Worm (Caenorhabditis elegans): Measurements from ENCODE around the gene tpk-1.
A peak's percentile ranks its signal among the peaks of the same experiment; 100 is the strongest.

tpk-1 gene

DNA sequence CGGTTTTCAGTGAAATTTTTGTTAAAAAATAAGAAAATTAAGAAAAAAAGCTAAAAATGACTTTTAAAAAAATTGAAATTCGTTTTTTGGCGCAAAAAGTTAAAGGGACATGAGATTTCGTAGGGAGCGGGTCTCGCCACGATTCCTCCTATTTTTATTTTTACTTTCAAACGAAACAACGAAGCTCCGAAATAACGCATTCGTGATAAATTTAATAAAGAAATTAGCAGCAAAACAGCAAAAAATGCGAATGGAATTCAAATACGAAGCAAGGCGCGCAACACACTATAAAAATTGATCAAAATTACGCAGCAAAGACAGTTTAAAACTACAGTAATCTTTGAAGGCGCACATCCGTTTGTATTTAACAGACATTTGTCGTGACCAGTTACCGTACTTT, 12.2 kb upstream of the tpk-1 start:
- peak; percentile 53 for TF ChIP-seq ces-1 (GFP tag; optimal IDR thresholded peaks at IDR 0.05)
- TF ChIP-seq sem-2 (GFP tag; optimal IDR thresholded peaks at IDR 0.05), result no peak
- peak; percentile 69 for TF ChIP-seq mep-1 (tag; optimal IDR thresholded peaks at IDR 0.05)
- peak; percentile 17 for TF ChIP-seq lsy-2 (tag; optimal IDR thresholded peaks at IDR 0.05)

DNA sequence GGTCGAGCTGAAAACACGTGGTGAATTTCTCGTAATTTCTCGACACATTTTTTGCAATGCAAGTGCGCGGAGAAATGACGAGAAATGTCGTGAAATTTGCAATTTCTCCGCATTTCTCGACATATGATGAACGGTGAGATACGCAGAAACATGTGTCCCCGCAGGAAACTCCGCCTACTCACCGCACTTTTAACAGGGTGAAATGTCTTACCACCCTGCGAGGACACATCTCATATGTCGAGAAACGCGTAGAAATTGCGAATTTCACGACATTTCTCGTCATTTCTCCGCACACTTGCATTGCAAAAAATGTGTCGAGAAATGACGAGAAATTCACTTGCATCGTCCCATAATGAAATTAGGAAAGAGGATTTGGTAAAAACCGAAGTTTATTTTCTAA, 10.9 kb upstream of the tpk-1 start:
- TF ChIP-seq ceh-39 (tag; optimal IDR thresholded peaks at IDR 0.05) (peak; percentile 0), cnd-1 (tag; optimal IDR thresholded peaks at IDR 0.05) (peak; percentile 73), lin-13 (tag; optimal IDR thresholded peaks at IDR 0.05) (peak; percentile 56)

DNA sequence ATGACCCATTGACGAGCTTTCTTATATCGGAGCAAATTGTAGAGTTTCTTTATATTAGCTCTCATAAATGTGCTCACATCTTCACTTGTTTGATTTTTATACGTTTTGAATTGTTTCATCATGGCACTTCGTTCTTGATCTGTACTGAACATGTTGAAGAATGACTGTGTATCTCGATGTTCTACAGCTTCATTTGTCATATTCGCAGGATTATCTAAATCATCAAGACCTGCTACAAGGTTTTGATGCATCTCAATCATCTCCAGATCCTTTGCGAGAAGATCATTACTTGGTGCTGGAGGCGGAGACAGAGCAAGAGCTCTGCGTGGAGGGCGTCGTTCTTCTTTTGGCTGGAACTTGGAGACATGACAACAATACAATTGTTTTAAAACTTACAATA, 8.7 kb upstream of the tpk-1 start:
- TF ChIP-seq hlh-1 (tag; optimal IDR thresholded peaks at IDR 0.05) (no peak), mab-5 (tag; optimal IDR thresholded peaks at IDR 0.05) (no peak), sptf-1 (tag; optimal IDR thresholded peaks at IDR 0.05) (no peak), ceh-39 (tag; optimal IDR thresholded peaks at IDR 0.05) (no peak), drap-1 (GFP tag; optimal IDR thresholded peaks at IDR 0.05) (no peak), lin-13 (tag; optimal IDR thresholded peaks at IDR 0.05) (no peak), zip-8 (tag; optimal IDR thresholded peaks at IDR 0.05) (no peak), ceh-83 (GFP tag; optimal IDR thresholded peaks at IDR 0.05) (no peak), unc-120 (tag; optimal IDR thresholded peaks at IDR 0.05; ENCODE audit: poor library complexity, severe bottlenecking) (no peak), ces-1 (GFP tag; optimal IDR thresholded peaks at IDR 0.05) (no peak), unc-39 (tag; optimal IDR thresholded peaks at IDR 0.05) (no peak), nhr-237 (tag; optimal IDR thresholded peaks at IDR 0.05) (no peak), nhr-76 (tag; optimal IDR thresholded peaks at IDR 0.05) (no peak)

DNA sequence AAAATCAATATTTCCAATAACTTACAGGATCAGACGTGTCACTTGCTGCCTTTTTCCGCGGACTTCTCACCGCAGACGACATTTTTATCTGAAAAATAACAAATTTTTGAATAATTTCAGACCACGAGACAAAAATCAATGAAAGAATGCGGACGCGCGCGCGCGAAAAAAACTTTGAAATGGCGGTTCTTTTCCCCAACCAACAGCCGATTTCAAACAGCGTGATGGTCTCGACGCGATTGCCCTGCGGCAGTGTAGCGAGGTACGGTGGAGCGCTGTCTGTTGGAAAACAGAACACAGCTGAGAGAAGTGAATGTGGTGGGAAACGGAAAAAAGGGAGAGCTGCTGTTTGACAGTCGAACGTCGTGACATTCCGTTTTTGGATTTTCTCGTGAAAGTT, 7.9 kb upstream of the tpk-1 start, which contains the start of gene lin-9:
Gene lin-9, minus strand, starts transcription at position 88 of the 400 bp plus-strand sequence.
- TF ChIP-seq lin-13 (tag; optimal IDR thresholded peaks at IDR 0.05) (peak; percentile 89), mls-2 (tag; optimal IDR thresholded peaks at IDR 0.05) (peak; percentile 14), unc-120 (tag; optimal IDR thresholded peaks at IDR 0.05; ENCODE audit: poor library complexity, severe bottlenecking) (peak; percentile 24), ham-2 (GFP tag; optimal IDR thresholded peaks at IDR 0.05) (peak; percentile 29), ceh-83 (GFP tag; optimal IDR thresholded peaks at IDR 0.05) (no peak), cnd-1 (tag; optimal IDR thresholded peaks at IDR 0.05) (peak; percentile 33), flh-1 (GFP tag; optimal IDR thresholded peaks at IDR 0.05) (no peak), lin-32 (GFP tag; optimal IDR thresholded peaks at IDR 0.05) (no peak), drap-1 (GFP tag; optimal IDR thresholded peaks at IDR 0.05) (peak; percentile 67), bed-3 (GFP tag; optimal IDR thresholded peaks at IDR 0.05) (no peak), hlh-1 (tag; optimal IDR thresholded peaks at IDR 0.05) (peak; percentile 72), ztf-11 (tag; optimal IDR thresholded peaks at IDR 0.05) (peak; percentile 11), ceh-43 (GFP tag; optimal IDR thresholded peaks at IDR 0.05) (no peak), tbx-8 (GFP tag; optimal IDR thresholded peaks at IDR 0.05) (no peak), nhr-12 (tag; optimal IDR thresholded peaks at IDR 0.05) (no peak), ceh-39 (tag; optimal IDR thresholded peaks at IDR 0.05) (peak; percentile 77), M03D4.4 (tag; optimal IDR thresholded peaks at IDR 0.05) (peak; percentile 26), elt-1 (tag; optimal IDR thresholded peaks at IDR 0.05; ENCODE audit: borderline replicate concordance, insufficient read depth) (no peak), ces-1 (GFP tag; optimal IDR thresholded peaks at IDR 0.05) (peak; percentile 60), lsy-2 (tag; optimal IDR thresholded peaks at IDR 0.05) (peak; percentile 99), blmp-1 (tag; optimal IDR thresholded peaks at IDR 0.05) (peak; percentile 43), sem-2 (GFP tag; optimal IDR thresholded peaks at IDR 0.05) (no peak), elt-3 (tag; optimal IDR thresholded peaks at IDR 0.05) (peak; percentile 62), pha-4 (tag; optimal IDR thresholded peaks at IDR 0.05) (peak; percentile 93), nhr-237 (tag; optimal IDR thresholded peaks at IDR 0.05) (peak; percentile 88), nhr-76 (tag; optimal IDR thresholded peaks at IDR 0.05) (no peak), nhr-28 (tag; optimal IDR thresholded peaks at IDR 0.05) (no peak), mep-1 (tag; optimal IDR thresholded peaks at IDR 0.05) (peak; percentile 89), sptf-1 (tag; optimal IDR thresholded peaks at IDR 0.05) (peak; percentile 76), unc-62 (GFP tag; optimal IDR thresholded peaks at IDR 0.05) (peak; percentile 61), snpc-4 (tag; optimal IDR thresholded peaks at IDR 0.05) (no peak), mab-5 (tag; optimal IDR thresholded peaks at IDR 0.05) (no peak), zip-8 (tag; optimal IDR thresholded peaks at IDR 0.05) (no peak), unc-39 (tag; optimal IDR thresholded peaks at IDR 0.05) (no peak), nhr-2 (tag; optimal IDR thresholded peaks at IDR 0.05) (no peak)

All from whole organism, mixed stage, embryonic.